Fruit fly (Drosophila melanogaster) whole organism: ENCODE measurements around the gene CG13113.

ENCODE experiments used
- Dll ChIP-seq: fragments of >200 bp; optimal IDR thresholded peaks from 2 replicates; lab custom pipeline; 2017
- psq ChIP-seq: fragments of >200 bp; optimal IDR thresholded peaks from 2 replicates; lab custom pipeline; 2017

DNA sequence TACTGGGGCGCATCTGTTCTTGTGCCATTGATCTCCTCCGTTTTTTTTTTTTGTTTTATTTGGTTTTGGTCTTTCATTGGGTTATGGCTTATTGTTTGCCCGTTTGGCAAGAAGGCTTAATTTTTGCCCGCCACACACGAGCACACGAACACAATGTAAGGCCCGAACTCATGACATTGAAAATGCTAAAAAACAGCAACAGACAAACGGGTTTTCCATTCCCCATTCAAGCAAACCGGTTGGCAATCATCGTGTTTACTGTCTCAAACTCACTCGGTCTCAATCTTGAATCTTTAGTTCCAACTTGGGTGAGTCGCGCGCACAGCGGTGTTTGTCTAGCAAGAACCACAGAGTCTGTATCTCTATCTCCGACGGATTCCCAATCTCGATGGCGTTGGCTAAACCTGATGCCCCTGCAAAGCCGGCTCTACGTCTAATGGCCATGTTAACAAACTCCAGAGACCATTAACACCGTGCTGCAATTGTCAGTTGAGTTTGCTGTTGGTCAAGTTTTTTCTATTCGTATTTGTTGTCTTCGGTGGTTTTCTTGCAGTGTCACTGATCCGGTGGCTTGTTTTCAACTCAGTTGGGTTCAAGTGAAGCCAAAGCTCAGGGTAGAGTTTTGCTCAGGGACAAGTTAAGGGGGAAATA lies 35.3 kb upstream of the CG13113 start:
- TF ChIP-seq psq (lab: Kevin White, UChicago) (no peak), Dll (lab: Kevin White, UChicago) (no peak)
